Worm (Caenorhabditis elegans) whole organism, mixed stage, embryonic: Measurements from ENCODE around the gene T07E3.2.
A peak's percentile ranks its signal among the peaks of the same experiment; 100 is the strongest.

Experiments
- M03D4.4 ChIP-seq: sonication (generic microtip); optimal IDR thresholded peaks from 2 replicates; lab custom pipeline; 2017; ENCODE audit warnings: mild to moderate bottlenecking, missing genetic modification characterization, missing compliant biosample characterization
- blmp-1 ChIP-seq: fragments of 150-350 bp; optimal IDR thresholded peaks from 2 replicates; lab custom pipeline; 2014; ENCODE audit warnings: missing biosample characterization, missing genetic modification characterization
- ceh-39 ChIP-seq: fragments of 150-350 bp; optimal IDR thresholded peaks from 2 replicates; lab custom pipeline; 2014; ENCODE audit warnings: missing biosample characterization, missing genetic modification characterization
- ceh-43 ChIP-seq: fragments of 200-800 bp; sonication (Bioruptor generic); optimal IDR thresholded peaks from 2 replicates; lab custom pipeline; 2018; ENCODE audit warnings: mild to moderate bottlenecking, missing genetic modification characterization, moderate library complexity, missing compliant biosample characterization
- cnd-1 ChIP-seq: fragments of 200-800 bp; sonication (Bioruptor generic); optimal IDR thresholded peaks from 2 replicates; lab custom pipeline; 2018; ENCODE audit warnings: mild to moderate bottlenecking, missing genetic modification characterization, missing compliant biosample characterization
- ham-2 ChIP-seq: fragments of 200-800 bp; sonication (Bioruptor generic); optimal IDR thresholded peaks from 2 replicates; lab custom pipeline; 2018; ENCODE audit warnings: mild to moderate bottlenecking, missing genetic modification characterization, missing compliant biosample characterization
- hlh-1 ChIP-seq: fragments of 150-350 bp; optimal IDR thresholded peaks from 2 replicates; lab custom pipeline; 2014; ENCODE audit warnings: missing biosample characterization, missing genetic modification reagents, missing genetic modification characterization
- lin-13 ChIP-seq: fragments of 150-350 bp; optimal IDR thresholded peaks from 2 replicates; lab custom pipeline; 2014; ENCODE audit warnings: missing biosample characterization, missing genetic modification characterization
- mls-2 ChIP-seq: sonication (generic microtip); optimal IDR thresholded peaks from 2 replicates; lab custom pipeline; 2016; ENCODE audit warnings: mild to moderate bottlenecking, missing genetic modification characterization, moderate library complexity, missing compliant biosample characterization
- nhr-12 ChIP-seq: fragments of 150-350 bp; optimal IDR thresholded peaks from 2 replicates; lab custom pipeline; 2014; ENCODE audit warnings: missing biosample characterization, missing genetic modification characterization
- nhr-2 ChIP-seq: fragments of 150-350 bp; optimal IDR thresholded peaks from 2 replicates; lab custom pipeline; 2014; ENCODE audit warnings: missing biosample characterization, missing genetic modification characterization
- nhr-237 ChIP-seq: fragments of 150-350 bp; optimal IDR thresholded peaks from 2 replicates; lab custom pipeline; 2014; ENCODE audit warnings: missing biosample characterization, missing genetic modification characterization
- nhr-76 ChIP-seq: sonication (generic microtip); optimal IDR thresholded peaks from 2 replicates; lab custom pipeline; 2017; ENCODE audit warnings: missing biosample characterization, missing genetic modification characterization
- sem-2 ChIP-seq: fragments of 200-800 bp; sonication (Bioruptor generic); optimal IDR thresholded peaks from 2 replicates; lab custom pipeline; 2018; ENCODE audit warnings: mild to moderate bottlenecking, missing genetic modification characterization, missing compliant biosample characterization
- snpc-4 ChIP-seq: fragments of 150-350 bp; optimal IDR thresholded peaks from 2 replicates; lab custom pipeline; 2014; ENCODE audit warnings: missing biosample characterization, missing genetic modification characterization
- sptf-1 ChIP-seq: sonication (generic microtip); optimal IDR thresholded peaks from 2 replicates; lab custom pipeline; 2017; ENCODE audit warnings: mild to moderate bottlenecking, missing genetic modification characterization, moderate library complexity, missing compliant biosample characterization
- unc-120 ChIP-seq: sonication (generic microtip); optimal IDR thresholded peaks from 2 replicates; lab custom pipeline; 2017; ENCODE audit warnings: missing genetic modification characterization, missing compliant biosample characterization; ENCODE audit not compliant: poor library complexity, severe bottlenecking
- unc-39 ChIP-seq: fragments of 150-350 bp; optimal IDR thresholded peaks from 2 replicates; lab custom pipeline; 2014; ENCODE audit warnings: missing biosample characterization, missing genetic modification characterization
- unc-62 ChIP-seq: fragments of 150-350 bp; optimal IDR thresholded peaks from 2 replicates; lab custom pipeline; 2014; ENCODE audit warnings: missing biosample characterization, missing genetic modification reagents, missing genetic modification characterization
- zip-8 ChIP-seq: fragments of 150-350 bp; optimal IDR thresholded peaks from 2 replicates; lab custom pipeline; 2014; ENCODE audit warnings: missing biosample characterization, missing genetic modification characterization

The T07E3.2 gene

DNA sequence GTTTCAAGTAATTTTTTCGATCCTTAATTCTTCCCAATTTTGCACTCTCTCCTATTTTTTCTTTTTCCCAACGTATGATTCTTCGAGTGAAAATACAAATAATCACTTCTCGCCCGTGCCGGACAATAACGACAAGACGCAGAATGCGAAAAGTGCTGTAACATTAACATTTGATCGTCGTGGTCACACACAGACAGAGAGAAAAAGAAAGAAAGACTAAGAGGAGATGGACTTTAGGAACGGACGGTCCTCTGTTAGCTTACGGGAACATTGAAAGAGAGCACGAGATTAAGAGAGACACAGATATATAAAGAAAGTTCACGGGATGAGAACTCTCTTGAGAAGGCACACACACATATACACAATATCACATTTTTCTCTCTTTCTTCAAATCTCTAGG is 41.4 kb downstream of the T07E3.2 start:
- TF ChIP-seq unc-120 (tag; lab: Kevin White, UChicago) (peak; percentile 53), nhr-76 (tag; lab: Kevin White, UChicago) (no peak), M03D4.4 (tag; lab: Kevin White, UChicago) (peak; percentile 22), hlh-1 (tag; lab: Kevin White, UChicago) (peak; percentile 77)

DNA sequence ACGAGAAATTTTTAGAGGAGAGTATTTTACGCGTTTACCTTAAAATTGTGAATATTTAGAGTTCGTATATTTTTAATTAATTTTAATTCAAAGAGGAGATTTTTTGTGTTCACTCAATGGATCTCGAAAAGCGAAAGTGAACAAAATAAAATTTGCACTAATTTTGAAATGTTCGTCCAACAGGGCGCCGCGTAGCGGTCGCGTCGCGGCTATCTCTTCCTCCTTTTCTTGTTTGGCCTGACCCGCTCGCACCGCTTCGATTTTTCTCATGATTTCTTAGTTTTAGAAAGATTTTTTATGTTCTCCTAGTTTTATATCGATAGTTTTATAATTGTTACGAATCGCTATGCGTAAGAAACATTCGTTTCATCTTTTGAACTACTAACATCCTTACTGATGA is 44.9 kb downstream of the T07E3.2 start:
- TF ChIP-seq ham-2 (GFP tag; lab: Kevin White, UChicago) (no peak), unc-39 (tag; lab: Kevin White, UChicago) (no peak), hlh-1 (tag; lab: Kevin White, UChicago) (no peak), blmp-1 (tag; lab: Kevin White, UChicago) (peak; percentile 47), nhr-237 (tag; lab: Kevin White, UChicago) (peak; percentile 13), nhr-76 (tag; lab: Kevin White, UChicago) (no peak), snpc-4 (tag; lab: Kevin White, UChicago) (no peak), nhr-2 (tag; lab: Kevin White, UChicago) (no peak)
- TF ChIP-seq, all 35 proteins: peak for 2

DNA sequence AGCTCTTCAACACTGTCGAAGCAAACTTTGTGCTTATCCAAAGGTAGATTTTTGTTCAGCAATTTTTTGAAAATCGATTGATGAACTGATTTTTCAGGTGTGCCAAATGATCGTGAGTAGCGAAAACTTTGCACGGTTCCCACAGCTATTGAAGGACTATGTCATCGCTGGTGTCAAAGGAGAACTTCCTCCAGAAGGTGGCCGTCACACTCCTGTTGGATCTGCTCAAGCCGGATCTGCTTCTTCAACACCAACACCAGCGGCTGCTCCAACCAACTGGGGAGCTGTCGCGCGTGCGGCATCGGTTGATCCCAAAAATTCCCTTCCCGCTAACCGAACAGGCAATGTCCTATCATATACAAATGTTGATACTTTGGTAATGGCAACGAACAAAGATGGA is 46.9 kb downstream of the T07E3.2 start:
- TF ChIP-seq unc-39 (tag; lab: Kevin White, UChicago) = no peak
- TF ChIP-seq sptf-1 = no peak
- no peak for TF ChIP-seq ham-2 (GFP tag; lab: Kevin White, UChicago)
- TF ChIP-seq nhr-12 = no peak
- TF ChIP-seq snpc-4 (tag; lab: Kevin White, UChicago) = no peak
- no peak for TF ChIP-seq unc-62
- no peak for TF ChIP-seq mls-2 (tag; lab: Kevin White, UChicago)
- TF ChIP-seq, all 35 proteins: peak for 0

DNA sequence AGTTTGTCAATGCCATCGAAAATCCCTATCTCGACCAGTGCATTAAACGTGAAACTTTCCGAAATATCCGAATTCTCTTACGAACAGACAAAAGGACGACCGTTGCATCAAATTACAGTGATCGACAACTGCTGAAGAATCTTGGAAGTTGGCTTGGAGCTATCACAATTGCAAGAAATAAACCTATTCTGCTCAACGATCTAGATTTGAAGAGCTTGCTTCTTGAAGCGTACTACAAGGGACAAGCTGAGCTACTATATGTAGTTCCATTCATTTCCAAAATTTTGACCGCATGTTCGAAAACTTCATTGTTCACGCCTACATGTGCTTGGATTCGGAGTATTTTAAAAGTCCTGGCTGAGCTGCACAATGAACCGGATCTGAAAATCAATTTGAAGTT is 47.5 kb downstream of the T07E3.2 start:
- TF ChIP-seq ceh-43 (GFP tag; lab: Kevin White, UChicago) = no peak
- no peak for TF ChIP-seq lin-13
- no peak for TF ChIP-seq sptf-1
- no peak for TF ChIP-seq sem-2 (GFP tag; lab: Kevin White, UChicago)
- TF ChIP-seq cnd-1 = no peak
- TF ChIP-seq ceh-39 (tag; lab: Kevin White, UChicago) = no peak
- no peak for TF ChIP-seq hlh-1 (tag; lab: Kevin White, UChicago)

DNA sequence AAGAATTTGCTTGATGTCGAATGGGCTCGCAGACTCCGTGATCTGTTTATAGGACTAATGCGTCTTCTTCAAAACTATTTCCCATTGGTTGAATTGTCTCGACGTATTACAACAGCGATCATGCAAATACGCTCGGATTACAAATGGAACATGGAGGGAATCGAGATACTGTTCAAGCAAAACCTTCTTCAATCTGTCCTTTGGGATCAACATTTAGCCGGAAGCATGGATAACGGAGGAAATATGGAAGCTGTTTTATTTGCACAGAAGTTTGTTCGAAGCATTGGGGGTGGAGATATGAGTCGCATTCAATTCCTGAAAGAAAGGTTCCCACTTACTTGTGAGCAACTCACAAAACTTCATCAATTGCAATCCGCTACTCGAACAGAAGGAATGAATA is 49.3 kb downstream of the T07E3.2 start:
- no peak for TF ChIP-seq zip-8 (tag; lab: Kevin White, UChicago)
- TF ChIP-seq, all 35 proteins: peak for 0
